Worm (Caenorhabditis elegans) whole organism, L4/young adult: ENCODE measurements around the gene C24H11.2.

Source experiments
- W03F9.2 ChIP-seq: fragments of 150-350 bp; optimal IDR thresholded peaks from 2 replicates; lab custom pipeline; 2014; ENCODE audit warnings: missing biosample characterization, missing genetic modification characterization
- dao-5 ChIP-seq: sonication (generic microtip); optimal IDR thresholded peaks from 2 replicates; lab custom pipeline; 2016; ENCODE audit warnings: missing genotype, missing genetic modification characterization, moderate library complexity, missing compliant biosample characterization
- him-1 ChIP-seq: sonication (generic microtip); optimal IDR thresholded peaks from 2 replicates; lab custom pipeline; 2016; ENCODE audit warnings: missing genotype, missing genetic modification reagents, missing genetic modification characterization, missing compliant biosample characterization

- TF ChIP-seq him-1 (tag; lab: Kevin White, UChicago) (no peak), W03F9.2 (tag; lab: Kevin White, UChicago) (no peak), dao-5 (tag; lab: Kevin White, UChicago) (no peak)
These were observed 31.5 kb downstream of the C24H11.2 start for ce11 chrIII:11760634-11761033.
